Fruit fly (Drosophila melanogaster) whole organism, pupa: ENCODE measurements around the gene Vm26Ab.

Experiments
- CG10348 ChIP-seq: fragments of 200-800 bp; sonication (Bioruptor generic); IDR thresholded peaks from 2 replicates; pipeline ENCODE4 v1.3.6; 2022; ENCODE audit warnings: missing biosample characterization, missing genetic modification characterization
- CG12605 ChIP-seq: fragments of 200-800 bp; sonication (Bioruptor generic); IDR thresholded peaks from 2 replicates; pipeline ENCODE4 v1.3.6; 2022; ENCODE audit warnings: missing biosample characterization, missing genetic modification characterization
- CG13204 ChIP-seq: fragments of 200-800 bp; sonication (Bioruptor generic); optimal IDR thresholded peaks from 2 replicates; lab custom pipeline; 2018; ENCODE audit warnings: missing biosample characterization, mild to moderate bottlenecking, missing genetic modification characterization, moderate library complexity
- CG14655 ChIP-seq: fragments of 200-800 bp; sonication (Bioruptor generic); optimal IDR thresholded peaks from 3 replicates; lab custom pipeline; 2017; ENCODE audit warnings: mild to moderate bottlenecking, missing biosample characterization, missing genetic modification reagents, missing genetic modification characterization
- CG15710 ChIP-seq: fragments of 200-800 bp; sonication (Bioruptor generic); optimal IDR thresholded peaks from 2 replicates; lab custom pipeline; 2018; ENCODE audit warnings: missing biosample characterization, mild to moderate bottlenecking, missing genetic modification characterization, moderate library complexity
- CG17806 ChIP-seq: fragments of 200-800 bp; sonication (Bioruptor generic); optimal IDR thresholded peaks from 2 replicates; lab custom pipeline; 2018; ENCODE audit warnings: missing biosample characterization, mild to moderate bottlenecking, missing genetic modification characterization, moderate library complexity
- CG32121 ChIP-seq: fragments of 200-800 bp; sonication (Bioruptor generic); IDR thresholded peaks from 2 replicates; pipeline ENCODE4 v1.3.6; 2022; ENCODE audit warnings: missing biosample characterization, missing genetic modification characterization
- CG34367 ChIP-seq: fragments of 200-800 bp; sonication (Bioruptor generic); optimal IDR thresholded peaks from 2 replicates; lab custom pipeline; 2018; ENCODE audit warnings: missing biosample characterization, mild to moderate bottlenecking, missing genetic modification characterization
- CG4496 ChIP-seq: fragments of 200-800 bp; sonication (Bioruptor generic); IDR thresholded peaks from 3 replicates; pipeline ENCODE4 v1.3.6; 2022; ENCODE audit warnings: missing biosample characterization, missing genetic modification characterization
- CG8159 ChIP-seq: fragments of 200-800 bp; sonication (Bioruptor generic); optimal IDR thresholded peaks from 3 replicates; lab custom pipeline; 2018; ENCODE audit warnings: missing biosample characterization, mild to moderate bottlenecking, missing genetic modification characterization, moderate library complexity
- CG8301 ChIP-seq: fragments of 200-800 bp; sonication (Bioruptor generic); optimal IDR thresholded peaks from 2 replicates; lab custom pipeline; 2018; ENCODE audit warnings: missing biosample characterization, mild to moderate bottlenecking, missing genetic modification characterization
- CG9948 ChIP-seq: fragments of 200-800 bp; sonication (Bioruptor generic); optimal IDR thresholded peaks from 2 replicates; lab custom pipeline; 2018; ENCODE audit warnings: missing biosample characterization, mild to moderate bottlenecking, missing genetic modification characterization, moderate library complexity
- D1 ChIP-seq: fragments of 200-800 bp; sonication (Bioruptor generic); optimal IDR thresholded peaks from 2 replicates; lab custom pipeline; 2018; ENCODE audit warnings: missing biosample characterization, mild to moderate bottlenecking, missing genetic modification characterization, moderate library complexity
- EcR ChIP-seq: fragments of 200-800 bp; sonication (Bioruptor generic); optimal IDR thresholded peaks from 3 replicates; lab custom pipeline; 2019; ENCODE audit warnings: missing biosample characterization, missing genetic modification characterization, mild to moderate bottlenecking, moderate library complexity, missing genetic modification reagents
- Ets98B ChIP-seq: fragments of 200-800 bp; sonication (Bioruptor generic); IDR thresholded peaks from 2 replicates; pipeline ENCODE4 v1.3.6; 2022; ENCODE audit warnings: missing biosample characterization, missing genetic modification characterization
- Pif1A ChIP-seq: fragments of 200-800 bp; sonication (Bioruptor generic); optimal IDR thresholded peaks from 3 replicates; lab custom pipeline; 2016; ENCODE audit warnings: missing biosample characterization, missing genetic modification characterization
- Pif1B ChIP-seq: fragments of 200-800 bp; sonication (Bioruptor generic); optimal IDR thresholded peaks from 3 replicates; lab custom pipeline; 2016; ENCODE audit warnings: missing biosample characterization, missing genetic modification characterization
- Snoo ChIP-seq: fragments of 200-800 bp; sonication (Bioruptor generic); optimal IDR thresholded peaks from 3 replicates; lab custom pipeline; 2017; ENCODE audit warnings: missing biosample characterization, mild to moderate bottlenecking, missing genetic modification characterization, inconsistent platforms
- fd96Ca ChIP-seq: fragments of 200-800 bp; sonication (Bioruptor generic); IDR thresholded peaks from 3 replicates; pipeline ENCODE4 v1.3.6; 2022; ENCODE audit warnings: missing biosample characterization, missing genetic modification characterization
- gl ChIP-seq: fragments of 200-800 bp; sonication (Bioruptor generic); optimal IDR thresholded peaks from 2 replicates; lab custom pipeline; 2018; ENCODE audit warnings: missing biosample characterization, mild to moderate bottlenecking, missing genetic modification characterization
- rn ChIP-seq: fragments of 200-800 bp; sonication (Bioruptor generic); IDR thresholded peaks from 2 replicates; pipeline ENCODE4 v1.3.6; 2022; ENCODE audit warnings: missing biosample characterization, missing genetic modification characterization

The Vm26Ab gene

DNA sequence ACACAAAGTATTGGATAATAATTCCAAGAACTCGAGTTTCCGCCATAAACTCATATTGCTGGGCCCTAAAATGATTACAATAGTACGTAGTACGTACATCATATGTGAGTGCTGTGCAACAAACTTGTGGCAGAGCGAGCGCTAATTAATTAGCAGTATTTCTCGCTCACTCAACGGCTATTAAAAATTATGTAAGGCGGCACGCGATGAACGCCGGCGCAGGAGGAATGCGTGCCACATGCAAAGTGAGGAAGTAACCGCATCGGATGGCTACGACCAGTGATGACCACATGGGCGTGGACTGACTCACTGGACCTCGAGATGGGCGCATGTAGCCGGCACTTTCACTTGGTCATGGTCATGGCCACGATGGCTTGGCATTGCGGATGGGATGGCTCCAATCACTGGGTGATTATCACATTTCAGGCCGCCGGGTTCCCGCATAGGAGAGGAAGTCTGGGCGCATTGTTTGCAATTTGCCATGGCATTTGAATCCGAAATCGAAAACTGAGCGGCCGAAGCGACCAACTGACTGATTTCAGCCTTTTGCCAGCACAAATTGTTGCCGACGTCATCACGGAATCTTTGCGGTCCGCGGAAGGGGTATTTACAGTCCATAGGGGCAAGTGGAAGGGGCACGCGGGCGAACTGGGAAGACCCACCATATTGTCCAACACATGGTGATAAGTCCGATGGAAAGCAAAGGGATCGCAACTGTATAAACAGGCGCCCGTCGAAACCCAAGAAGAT, 4.5 kb downstream of the Vm26Ab start:
- TF ChIP-seq CG4496 (GFP tag; lab: Robert Waterston, UW): no peak
- TF ChIP-seq Pif1A (GFP tag; lab: Kevin White, UChicago): no peak
- TF ChIP-seq CG17806 (tag; lab: Kevin White, UChicago): no peak
- TF ChIP-seq CG13204: no peak
- no peak for TF ChIP-seq fd96Ca (GFP tag; lab: Robert Waterston, UW)
- TF ChIP-seq D1 (tag; lab: Kevin White, UChicago): no peak
- TF ChIP-seq CG14655 (GFP tag; lab: Kevin White, UChicago): no peak
- TF ChIP-seq CG8301 (tag; lab: Kevin White, UChicago): no peak
- no peak for TF ChIP-seq Pif1B (GFP tag; lab: Kevin White, UChicago)

dm6 chr2L:5963251-5963650, 6.4 kb downstream of the Vm26Ab start:
- TF ChIP-seq CG13204 (no peak), D1 (tag; lab: Kevin White, UChicago) (no peak), EcR (no peak), CG32121 (GFP tag; lab: Robert Waterston, UW) (no peak), Ets98B (no peak), CG9948 (tag; lab: Kevin White, UChicago) (no peak), gl (tag; lab: Kevin White, UChicago) (no peak)
- TF ChIP-seq, all 21 proteins: peak for 0

DNA sequence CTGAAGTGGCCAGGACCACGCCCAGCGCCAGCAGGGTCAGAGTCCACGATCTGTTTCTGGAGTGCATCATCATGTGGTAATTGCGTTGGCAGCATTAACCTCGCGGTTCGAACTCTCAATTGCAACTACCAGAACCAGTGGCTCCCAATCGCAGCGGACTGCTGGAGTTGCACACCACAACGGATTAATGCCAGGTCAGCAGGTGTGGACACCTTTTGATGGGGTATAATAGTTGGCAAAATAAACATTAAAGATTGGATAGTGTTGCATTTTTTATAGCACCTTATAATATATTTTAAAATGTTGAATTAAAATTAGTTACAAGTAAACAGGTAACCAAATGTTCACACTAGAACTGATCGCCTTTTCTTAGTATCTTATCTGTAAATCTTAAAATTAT, 7.4 kb downstream of the Vm26Ab start:
- TF ChIP-seq CG4496 (GFP tag; lab: Robert Waterston, UW) (no peak), fd96Ca (GFP tag; lab: Robert Waterston, UW) (no peak), Ets98B (no peak), CG8301 (tag; lab: Kevin White, UChicago) (no peak), Pif1B (GFP tag; lab: Kevin White, UChicago) (no peak), CG10348 (GFP tag; lab: Robert Waterston, UW) (no peak), CG17806 (tag; lab: Kevin White, UChicago) (no peak), CG14655 (GFP tag; lab: Kevin White, UChicago) (no peak), CG9948 (tag; lab: Kevin White, UChicago) (no peak), CG34367 (tag; lab: Kevin White, UChicago) (no peak), EcR (no peak), CG8159 (tag; lab: Kevin White, UChicago) (no peak), CG12605 (GFP tag; lab: Robert Waterston, UW) (no peak), CG13204 (no peak), Pif1A (GFP tag; lab: Kevin White, UChicago) (no peak), CG15710 (tag; lab: Kevin White, UChicago) (no peak), D1 (tag; lab: Kevin White, UChicago) (no peak)

DNA sequence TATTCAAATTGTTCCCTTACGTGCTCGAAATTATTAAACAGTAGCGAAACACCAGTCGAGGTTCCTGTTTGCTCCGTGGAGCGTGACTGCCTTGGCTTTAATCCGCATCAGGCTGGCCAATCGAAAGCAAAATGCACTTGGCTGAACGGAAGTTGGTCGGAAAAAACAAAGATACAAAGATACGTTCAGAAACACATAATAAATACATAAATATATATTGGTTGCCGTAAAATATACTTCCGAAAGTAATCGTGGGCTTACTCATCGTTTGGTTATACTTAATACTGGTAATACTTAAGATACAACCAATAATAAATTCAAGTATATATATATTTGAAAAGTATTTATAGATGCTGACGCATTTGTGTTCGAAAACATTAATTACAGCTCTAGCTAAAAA, 8.0 kb downstream of the Vm26Ab start, which contains the start of gene psd:
psd (minus strand) TSS at position 101 of the 400 bp plus-strand sequence.
- TF ChIP-seq Snoo: no peak
- TF ChIP-seq EcR: peak; percentile 52

DNA sequence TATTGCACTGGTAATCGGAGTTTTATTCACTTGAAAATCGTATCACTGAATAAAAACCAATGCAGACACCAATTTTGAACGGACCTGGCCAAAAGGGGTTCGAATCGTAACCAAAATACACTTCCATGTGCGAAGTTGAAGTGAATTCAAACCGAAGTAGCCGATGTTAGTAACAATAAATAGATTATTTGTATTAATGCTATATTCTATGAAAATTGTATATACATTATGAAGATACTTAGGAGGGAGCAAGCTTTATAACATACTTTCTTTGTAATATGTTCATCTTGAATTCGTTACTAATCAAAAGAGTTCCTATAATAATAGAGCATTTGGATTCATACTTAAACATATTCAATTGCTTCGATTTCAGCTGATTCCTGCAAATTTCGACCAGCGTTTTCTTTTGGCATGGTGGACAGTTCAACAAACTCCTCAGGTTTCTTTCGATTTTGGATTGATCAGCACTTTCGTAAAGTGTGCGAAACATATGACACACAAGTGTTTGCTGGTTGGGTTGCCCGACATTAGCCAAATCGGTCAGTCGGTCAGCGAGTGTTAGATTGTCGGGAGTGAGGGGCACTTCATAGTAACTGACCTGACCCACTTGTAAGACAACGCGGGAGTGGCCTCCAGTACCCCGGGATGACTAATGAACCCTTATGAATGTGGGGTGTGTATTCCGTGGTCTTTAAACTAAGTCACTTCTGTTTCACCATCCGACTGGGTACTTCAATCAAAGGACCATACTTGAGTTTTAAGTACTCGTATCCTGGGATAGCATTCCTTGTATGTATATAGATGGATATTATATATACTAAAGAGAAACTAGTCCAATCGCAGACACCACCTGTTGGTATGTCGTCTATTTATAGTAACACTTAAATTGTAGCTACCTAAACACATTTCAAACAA, 11.2 kb downstream of the Vm26Ab start, which contains the start of the genes CG13992 and Ucp4C:
CG13992 (minus strand) TSS at position 51 of the 915 bp plus-strand sequence.
Ucp4C (plus strand) TSS at position 865 of the 915 bp plus-strand sequence.
- no peak for TF ChIP-seq EcR
- TF ChIP-seq Snoo: no peak
- no peak for TF ChIP-seq CG13204
- no peak for TF ChIP-seq CG15710 (tag; lab: Kevin White, UChicago)
- no peak for TF ChIP-seq Pif1A (GFP tag; lab: Kevin White, UChicago)
- no peak for TF ChIP-seq Ets98B
- TF ChIP-seq rn (GFP tag; lab: Robert Waterston, UW): no peak
- no peak for TF ChIP-seq CG8159 (tag; lab: Kevin White, UChicago)
- TF ChIP-seq CG4496 (GFP tag; lab: Robert Waterston, UW): no peak
- no peak for TF ChIP-seq CG12605 (GFP tag; lab: Robert Waterston, UW)
- no peak for TF ChIP-seq CG10348 (GFP tag; lab: Robert Waterston, UW)
- no peak for TF ChIP-seq Pif1B (GFP tag; lab: Kevin White, UChicago)
- no peak for TF ChIP-seq gl (tag; lab: Kevin White, UChicago)
- no peak for TF ChIP-seq D1 (tag; lab: Kevin White, UChicago)
- TF ChIP-seq CG8301 (tag; lab: Kevin White, UChicago): no peak
- no peak for TF ChIP-seq CG14655 (GFP tag; lab: Kevin White, UChicago)
- no peak for TF ChIP-seq CG32121 (GFP tag; lab: Robert Waterston, UW)
- TF ChIP-seq CG17806 (tag; lab: Kevin White, UChicago): no peak
- no peak for TF ChIP-seq CG9948 (tag; lab: Kevin White, UChicago)
- TF ChIP-seq CG34367 (tag; lab: Kevin White, UChicago): no peak
